Worm (Caenorhabditis elegans) whole organism, early embryonic: ENCODE data around the gene srw-71.

ENCODE experiments used
- F13C5.2 ChIP-seq: sonication (generic microtip); optimal IDR thresholded peaks from 2 replicates; lab custom pipeline; 2017; ENCODE audit warnings: mild to moderate bottlenecking, missing genetic modification characterization, inconsistent platforms, missing compliant biosample characterization
- hmbx-1 ChIP-seq: sonication (generic microtip); optimal IDR thresholded peaks from 2 replicates; lab custom pipeline; 2016; ENCODE audit warnings: mild to moderate bottlenecking, missing genetic modification characterization, missing compliant biosample characterization

DNA sequence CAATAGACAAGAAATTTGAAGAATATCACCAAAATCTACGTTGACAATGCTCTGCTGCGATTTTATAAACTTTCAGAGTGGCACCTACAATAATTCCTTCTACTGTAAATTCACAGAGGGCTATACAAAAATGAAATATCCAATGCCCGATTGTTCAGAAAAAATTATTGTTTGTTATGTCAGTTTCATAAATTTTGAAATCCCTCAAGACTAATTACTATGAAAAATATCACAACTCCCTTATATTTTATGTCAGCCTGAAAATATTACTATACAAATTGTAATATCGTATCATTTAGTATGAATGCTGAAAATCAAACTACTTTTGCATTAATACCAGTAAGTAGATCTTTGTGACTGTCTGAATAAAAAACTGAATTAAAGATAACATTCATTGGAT, 30.3 kb downstream of the srw-71 start, which contains the start of gene srx-60:
- no peak for TF ChIP-seq F13C5.2 (tag; lab: Kevin White, UChicago)
- no peak for TF ChIP-seq hmbx-1 (tag; lab: Kevin White, UChicago)
